Fruit fly (Drosophila melanogaster) whole organism, prepupa: Measurements from ENCODE around the gene ec.

Experiments used
- Blimp-1 ChIP-seq: fragments of 200-800 bp; sonication (Bioruptor generic); optimal IDR thresholded peaks from 3 replicates; lab custom pipeline; 2017; ENCODE audit warnings: missing biosample characterization, missing genetic modification characterization, mild to moderate bottlenecking, moderate library complexity, missing genetic modification reagents
- CG10631 ChIP-seq: fragments of 200-800 bp; sonication (Bioruptor generic); optimal IDR thresholded peaks from 2 replicates; lab custom pipeline; 2016; ENCODE audit warnings: missing biosample characterization, missing genetic modification characterization
- CG10669 ChIP-seq: fragments of 200-800 bp; sonication (Bioruptor generic); optimal IDR thresholded peaks from 3 replicates; lab custom pipeline; 2018; ENCODE audit warnings: missing biosample characterization, mild to moderate bottlenecking, missing genetic modification characterization, moderate library complexity
- CG11294 ChIP-seq: fragments of 200-800 bp; sonication (Bioruptor generic); IDR thresholded peaks from 2 replicates; pipeline ENCODE4 v1.3.6; 2022; ENCODE audit warnings: missing biosample characterization, missing genetic modification characterization
- CG11902 ChIP-seq: fragments of 200-800 bp; sonication (Bioruptor generic); optimal IDR thresholded peaks from 3 replicates; lab custom pipeline; 2016; ENCODE audit warnings: missing biosample characterization, missing genetic modification characterization
- CG15336 ChIP-seq: fragments of 200-800 bp; sonication (Bioruptor generic); IDR thresholded peaks from 2 replicates; pipeline ENCODE4 v1.3.6; 2022; ENCODE audit warnings: missing biosample characterization, missing genetic modification characterization
- CG31627 ChIP-seq: fragments of 200-800 bp; sonication (Bioruptor generic); optimal IDR thresholded peaks from 3 replicates; lab custom pipeline; 2016; ENCODE audit warnings: missing biosample characterization, missing genetic modification characterization
- CG32006 ChIP-seq: fragments of 200-800 bp; sonication (Bioruptor generic); optimal IDR thresholded peaks from 3 replicates; lab custom pipeline; 2017; ENCODE audit warnings: missing biosample characterization, mild to moderate bottlenecking, missing genetic modification characterization
- CG34406 ChIP-seq: fragments of 200-800 bp; sonication (Bioruptor generic); optimal IDR thresholded peaks from 3 replicates; lab custom pipeline; 2016; ENCODE audit warnings: missing biosample characterization, missing genetic modification characterization
- CG3919 ChIP-seq: fragments of 200-800 bp; sonication (Bioruptor generic); optimal IDR thresholded peaks from 3 replicates; lab custom pipeline; 2016; ENCODE audit warnings: missing biosample characterization, missing genetic modification characterization
- CG4318 ChIP-seq: fragments of 200-800 bp; sonication (Bioruptor generic); optimal IDR thresholded peaks from 3 replicates; lab custom pipeline; 2017; ENCODE audit warnings: missing biosample characterization, mild to moderate bottlenecking, missing genetic modification characterization
- CG6163 ChIP-seq: fragments of 200-800 bp; sonication (Bioruptor generic); IDR thresholded peaks from 3 replicates; pipeline ENCODE4 v1.3.6; 2022; ENCODE audit warnings: missing biosample characterization, missing genetic modification characterization
- CG6792 ChIP-seq: fragments of 200-800 bp; sonication (Bioruptor generic); optimal IDR thresholded peaks from 3 replicates; lab custom pipeline; 2016; ENCODE audit warnings: missing biosample characterization, missing genetic modification characterization
- CG6808 ChIP-seq: fragments of 200-800 bp; sonication (Bioruptor generic); optimal IDR thresholded peaks from 3 replicates; lab custom pipeline; 2017; ENCODE audit warnings: missing biosample characterization, missing genetic modification characterization, mild to moderate bottlenecking, moderate library complexity, missing genetic modification reagents
- CG6854 ChIP-seq: fragments of 200-800 bp; sonication (Bioruptor generic); optimal IDR thresholded peaks from 2 replicates; lab custom pipeline; 2017; ENCODE audit warnings: missing biosample characterization, mild to moderate bottlenecking, missing genetic modification characterization
- CG7368 ChIP-seq: fragments of 200-800 bp; sonication (Bioruptor generic); optimal IDR thresholded peaks from 3 replicates; lab custom pipeline; 2016; ENCODE audit warnings: missing biosample characterization, missing genetic modification characterization
- CG8319 ChIP-seq: fragments of 200-800 bp; sonication (Bioruptor generic); optimal IDR thresholded peaks from 3 replicates; lab custom pipeline; 2016; ENCODE audit warnings: missing biosample characterization, missing genetic modification characterization
- Eip75B ChIP-seq: fragments of 200-800 bp; sonication (Bioruptor generic); optimal IDR thresholded peaks from 3 replicates; lab custom pipeline; 2016; ENCODE audit warnings: missing biosample characterization, missing genetic modification characterization
- Eip78C ChIP-seq: fragments of 200-800 bp; sonication (Bioruptor generic); peaks from one replicate; lab custom pipeline; 2016; ENCODE audit warnings: missing biosample characterization, missing genetic modification characterization
- Eip93F ChIP-seq: fragments of 200-800 bp; sonication (Bioruptor generic); optimal IDR thresholded peaks from 2 replicates; lab custom pipeline; 2016; ENCODE audit warnings: missing biosample characterization, mild to moderate bottlenecking, missing genetic modification characterization
- Ets21C ChIP-seq: fragments of 200-800 bp; sonication (Bioruptor generic); optimal IDR thresholded peaks from 3 replicates; lab custom pipeline; 2016; ENCODE audit warnings: missing biosample characterization, missing genetic modification characterization
- Ets96B ChIP-seq: fragments of 200-800 bp; optimal IDR thresholded peaks from 2 replicates; lab custom pipeline; 2019; ENCODE audit warnings: missing biosample characterization, mild to moderate bottlenecking, missing genetic modification characterization, moderate library complexity
- Hr38 ChIP-seq: sonication (Bioruptor generic); optimal IDR thresholded peaks from 2 replicates; lab custom pipeline; 2016; ENCODE audit warnings: missing biosample characterization, missing genetic modification characterization
- Hr39 ChIP-seq: fragments of 200-800 bp; sonication (Bioruptor generic); optimal IDR thresholded peaks from 2 replicates; lab custom pipeline; 2016; ENCODE audit warnings: missing biosample characterization, missing genetic modification characterization
- Hr4 ChIP-seq: fragments of 200-800 bp; sonication (Bioruptor generic); optimal IDR thresholded peaks from 3 replicates; lab custom pipeline; 2016; ENCODE audit warnings: missing biosample characterization, missing genetic modification characterization
- Met ChIP-seq: fragments of 200-800 bp; sonication (Bioruptor generic); optimal IDR thresholded peaks from 3 replicates; lab custom pipeline; 2016; ENCODE audit warnings: missing biosample characterization, missing genetic modification characterization
- acj6 ChIP-seq: fragments of 200-800 bp; sonication (Bioruptor generic); optimal IDR thresholded peaks from 3 replicates; lab custom pipeline; 2016; ENCODE audit warnings: missing biosample characterization, missing genetic modification characterization
- cyc ChIP-seq: fragments of 200-800 bp; sonication (Bioruptor generic); optimal IDR thresholded peaks from 3 replicates; lab custom pipeline; 2016; ENCODE audit warnings: missing biosample characterization, missing genetic modification characterization
- dac ChIP-seq: fragments of 200-800 bp; sonication (Bioruptor generic); optimal IDR thresholded peaks from 2 replicates; lab custom pipeline; 2017; ENCODE audit warnings: missing biosample characterization, mild to moderate bottlenecking, missing genetic modification characterization
- eg ChIP-seq: fragments of 200-800 bp; sonication (Bioruptor generic); IDR thresholded peaks from 3 replicates; pipeline ENCODE4 v1.3.6; 2022; ENCODE audit warnings: missing biosample characterization, missing genetic modification characterization
- esn ChIP-seq: fragments of 200-800 bp; sonication (Bioruptor generic); optimal IDR thresholded peaks from 2 replicates; lab custom pipeline; 2016; ENCODE audit warnings: missing biosample characterization, mild to moderate bottlenecking, missing genetic modification characterization, moderate library complexity
- fd59A ChIP-seq: fragments of 200-800 bp; sonication (Bioruptor generic); optimal IDR thresholded peaks from 2 replicates; lab custom pipeline; 2017; ENCODE audit warnings: missing biosample characterization, mild to moderate bottlenecking, missing genetic modification characterization, missing genetic modification reagents
- fd85E ChIP-seq: fragments of 200-800 bp; sonication (Bioruptor generic); optimal IDR thresholded peaks from 3 replicates; lab custom pipeline; 2016; ENCODE audit warnings: missing biosample characterization, missing genetic modification characterization
- fkh ChIP-seq: fragments of 200-800 bp; sonication (Bioruptor generic); optimal IDR thresholded peaks from 3 replicates; lab custom pipeline; 2017; ENCODE audit warnings: missing biosample characterization, mild to moderate bottlenecking, missing genetic modification characterization, moderate library complexity
- lz ChIP-seq: fragments of 200-800 bp; sonication (Bioruptor generic); optimal IDR thresholded peaks from 3 replicates; lab custom pipeline; 2016; ENCODE audit warnings: missing biosample characterization, missing genetic modification characterization
- net ChIP-seq: fragments of 200-800 bp; sonication (Bioruptor generic); optimal IDR thresholded peaks from 3 replicates; lab custom pipeline; 2016; ENCODE audit warnings: missing biosample characterization, missing genetic modification characterization
- pdm3 ChIP-seq: fragments of 200-800 bp; sonication (Bioruptor generic); optimal IDR thresholded peaks from 3 replicates; lab custom pipeline; 2016; ENCODE audit warnings: missing biosample characterization, missing genetic modification characterization
- salr ChIP-seq, 2 experiments: fragments of 200-800 bp; sonication (Bioruptor generic); optimal IDR thresholded peaks; 3 replicates each; lab custom pipeline; 2016 to 2018; ENCODE audit warnings: missing biosample characterization in 2 of 2, missing genetic modification characterization in 2 of 2, mild to moderate bottlenecking in 1 of 2
- spab ChIP-seq: fragments of 200-800 bp; sonication (Bioruptor generic); optimal IDR thresholded peaks from 2 replicates; lab custom pipeline; 2017; ENCODE audit warnings: missing biosample characterization, mild to moderate bottlenecking, missing genetic modification characterization, missing genetic modification reagents
- ss ChIP-seq, 2 experiments: fragments of 200-800 bp; sonication (Bioruptor generic); optimal IDR thresholded peaks; 2 replicates in 1 of 2; 3 replicates in 1 of 2; lab custom pipeline; 2017 to 2018; ENCODE audit warnings: mild to moderate bottlenecking in 2 of 2, missing biosample characterization in 2 of 2, missing genetic modification characterization in 2 of 2, moderate library complexity in 1 of 2
- svp ChIP-seq: fragments of 200-800 bp; sonication (Bioruptor generic); peaks from one replicate; lab custom pipeline; 2016; ENCODE audit warnings: missing biosample characterization, missing genetic modification characterization
- topi ChIP-seq: fragments of 200-800 bp; sonication (Bioruptor generic); optimal IDR thresholded peaks from 3 replicates; lab custom pipeline; 2016; ENCODE audit warnings: missing biosample characterization, missing genetic modification characterization
- vri ChIP-seq: fragments of 200-800 bp; sonication (Bioruptor generic); optimal IDR thresholded peaks from 3 replicates; lab custom pipeline; 2016; ENCODE audit warnings: missing biosample characterization, mild to moderate bottlenecking, missing genetic modification characterization

ec gene

dm6 chrX:3762441-3762840 is 49.1 kb upstream of the ec start:
- TF ChIP-seq CG11294 (GFP tag; lab: Robert Waterston, UW) = no peak
- no peak for TF ChIP-seq CG3919 (GFP tag; lab: Kevin White, UChicago)
- TF ChIP-seq CG6792 (GFP tag; lab: Kevin White, UChicago) = no peak

- TF ChIP-seq Ets21C (GFP tag; lab: Kevin White, UChicago) (peak; percentile 9), Eip78C (GFP tag; lab: Kevin White, UChicago) (peak; percentile 61), Hr39 (GFP tag; lab: Kevin White, UChicago) (peak; percentile 16), lz (GFP tag; lab: Kevin White, UChicago) (peak; percentile 4), svp (peak; percentile 34), esn (GFP tag; lab: Kevin White, UChicago) (peak; percentile 21), Met (peak; percentile 14), CG8319 (no peak), topi (peak; percentile 17), net (GFP tag; lab: Kevin White, UChicago) (no peak), Eip75B (no peak)
- TF ChIP-seq, all 60 proteins: peak for 8
These were observed 48.5 kb upstream of the ec start for dm6 chrX:3762914-3763489.

dm6 chrX:3764223-3764622 is 47.3 kb upstream of the ec start:
- no peak for TF ChIP-seq Blimp-1 (GFP tag; lab: Kevin White, UChicago)
- no peak for TF ChIP-seq acj6
- no peak for TF ChIP-seq Eip75B
- no peak for TF ChIP-seq CG34406 (GFP tag; lab: Kevin White, UChicago)
- TF ChIP-seq CG7368 (GFP tag; lab: Kevin White, UChicago) = no peak
- no peak for TF ChIP-seq CG11902
- no peak for TF ChIP-seq spab (GFP tag; lab: Kevin White, UChicago)
- TF ChIP-seq, all 60 proteins: peak for 0

- TF ChIP-seq CG32006 (GFP tag; lab: Kevin White, UChicago) = no peak
- no peak for TF ChIP-seq CG11294 (GFP tag; lab: Robert Waterston, UW)
These were observed 44.4 kb upstream of the ec start for dm6 chrX:3767085-3767484.

dm6 chrX:3768202-3768601 is 43.3 kb upstream of the ec start:
- TF ChIP-seq CG10631 (GFP tag; lab: Kevin White, UChicago) = peak; percentile 17
- peak; percentile 64 for TF ChIP-seq CG15336 (GFP tag; lab: Robert Waterston, UW)
- peak; percentile 34 for TF ChIP-seq acj6
- peak; percentile 44; the same call in 2 of the 3 replicates for TF ChIP-seq CG6163 (GFP tag; lab: Robert Waterston, UW)
- TF ChIP-seq salr (GFP tag; optimal IDR thresholded peaks at IDR 0.05; lab: Kevin White, UChicago) = no peak
- TF ChIP-seq Eip93F (GFP tag; lab: Kevin White, UChicago) = no peak
- TF ChIP-seq topi = peak; percentile 51
- TF ChIP-seq CG6808 (GFP tag; lab: Kevin White, UChicago) = peak; percentile 17
- peak; percentile 42 for TF ChIP-seq cyc
- TF ChIP-seq CG34406 (GFP tag; lab: Kevin White, UChicago) = peak; percentile 14
- TF ChIP-seq CG4318 (GFP tag; lab: Kevin White, UChicago) = peak; percentile 38
- peak in 1 of 2 experiments; percentile 29 for TF ChIP-seq ss (GFP tag; optimal IDR thresholded peaks at IDR 0.05; lab: Kevin White, UChicago)
- TF ChIP-seq Ets96B (tag; lab: Kevin White, UChicago) = peak; percentile 27
- peak; percentile 39; the same call in 2 of the 3 replicates for TF ChIP-seq eg (GFP tag; lab: Robert Waterston, UW)
- no peak for TF ChIP-seq Blimp-1 (GFP tag; lab: Kevin White, UChicago)
- TF ChIP-seq CG32006 (GFP tag; lab: Kevin White, UChicago) = peak; percentile 35
- peak; percentile 21 for TF ChIP-seq Hr4 (GFP tag; lab: Kevin White, UChicago)
- peak; percentile 21 for TF ChIP-seq CG10669
- no peak for TF ChIP-seq fd85E (GFP tag; lab: Kevin White, UChicago)
- TF ChIP-seq Hr38 = no peak
- TF ChIP-seq fkh = no peak
- no peak for TF ChIP-seq fd59A (GFP tag; lab: Kevin White, UChicago)
- TF ChIP-seq dac (GFP tag; lab: Kevin White, UChicago) = no peak
- TF ChIP-seq CG8319 = no peak
- TF ChIP-seq vri (GFP tag; lab: Kevin White, UChicago) = peak; percentile 20
- peak; percentile 46 for TF ChIP-seq pdm3 (GFP tag; lab: Kevin White, UChicago)
- TF ChIP-seq CG31627 (GFP tag; lab: Kevin White, UChicago) = peak; percentile 21
- peak; percentile 39 for TF ChIP-seq lz (GFP tag; lab: Kevin White, UChicago)
- no peak for TF ChIP-seq CG6854
- peak; percentile 14 for TF ChIP-seq CG6792 (GFP tag; lab: Kevin White, UChicago)
- peak; percentile 17 for TF ChIP-seq spab (GFP tag; lab: Kevin White, UChicago)
